Fruit fly (Drosophila melanogaster): ENCODE results near the gene Spg7.

dm6 chrX:2647472-2647883 is 50.5 kb downstream of the Spg7 start:
- peak; percentile 83 for TF ChIP-seq br (GFP tag; optimal IDR thresholded peaks at IDR 0.05)
- TF ChIP-seq Abd-B (GFP tag; optimal IDR thresholded peaks at IDR 0.05): no peak
- peak; percentile 2 for TF ChIP-seq Rel (GFP tag; optimal IDR thresholded peaks at IDR 0.05)
- TF ChIP-seq Rel (tag; optimal IDR thresholded peaks at IDR 0.05): no peak
- TF ChIP-seq Dfd (GFP tag; optimal IDR thresholded peaks at IDR 0.05): no peak

All from whole organism, wandering third instar larva.